Worm (Caenorhabditis elegans) whole organism, L3 larva: ENCODE data around the gene srx-17.

Source experiments
- ZK546.5 ChIP-seq: sonication (generic microtip); optimal IDR thresholded peaks from 2 replicates; lab custom pipeline; 2017; ENCODE audit warnings: missing biosample characterization, missing genetic modification characterization
- ama-1 ChIP-seq: fragments of 150-350 bp; optimal IDR thresholded peaks from 2 replicates; lab custom pipeline; 2018
- ceh-9 ChIP-seq: sonication (generic microtip); optimal IDR thresholded peaks from 2 replicates; lab custom pipeline; 2018; ENCODE audit warnings: missing biosample characterization, missing genetic modification characterization
- daf-12 ChIP-seq: fragments of 150-350 bp; optimal IDR thresholded peaks from 2 replicates; lab custom pipeline; 2014; ENCODE audit warnings: missing biosample characterization, missing genetic modification reagents, missing genetic modification characterization
- elt-1 ChIP-seq: fragments of 150-350 bp; optimal IDR thresholded peaks from 2 replicates; lab custom pipeline; 2014; ENCODE audit warnings: missing biosample characterization, missing genetic modification characterization
- fkh-10 ChIP-seq: sonication (generic microtip); optimal IDR thresholded peaks from 2 replicates; lab custom pipeline; 2017; ENCODE audit warnings: missing biosample characterization, missing genetic modification reagents, missing genetic modification characterization
- fos-1 ChIP-seq: fragments of 150-350 bp; optimal IDR thresholded peaks from 2 replicates; lab custom pipeline; 2014; ENCODE audit warnings: missing biosample characterization, missing genetic modification characterization
- jun-1 ChIP-seq: fragments of 150-350 bp; optimal IDR thresholded peaks from 2 replicates; lab custom pipeline; 2014; ENCODE audit warnings: missing biosample characterization, missing genetic modification reagents, missing genetic modification characterization
- mdl-1 ChIP-seq: fragments of 150-350 bp; optimal IDR thresholded peaks from 2 replicates; lab custom pipeline; 2014; ENCODE audit warnings: missing biosample characterization, missing genetic modification characterization
- nhr-76 ChIP-seq: fragments of 150-350 bp; sonication (generic microtip); optimal IDR thresholded peaks from 5 replicates; lab custom pipeline; 2014; ENCODE audit warnings: missing biosample characterization, missing genetic modification characterization
- nhr-77 ChIP-seq: fragments of 150-350 bp; optimal IDR thresholded peaks from 2 replicates; lab custom pipeline; 2014; ENCODE audit warnings: missing biosample characterization, missing genetic modification characterization
- pha-4 ChIP-seq: fragments of 150-350 bp; optimal IDR thresholded peaks from 2 replicates; lab custom pipeline; 2014; ENCODE audit warnings: missing biosample characterization, missing genetic modification reagents, missing genetic modification characterization
- skn-1 ChIP-seq: fragments of 150-350 bp; optimal IDR thresholded peaks from 2 replicates; lab custom pipeline; 2014; ENCODE audit warnings: missing biosample characterization, missing genetic modification characterization
- ztf-11 ChIP-seq: fragments of 150-350 bp; optimal IDR thresholded peaks from 2 replicates; lab custom pipeline; 2014; ENCODE audit warnings: missing biosample characterization, missing genetic modification characterization

DNA sequence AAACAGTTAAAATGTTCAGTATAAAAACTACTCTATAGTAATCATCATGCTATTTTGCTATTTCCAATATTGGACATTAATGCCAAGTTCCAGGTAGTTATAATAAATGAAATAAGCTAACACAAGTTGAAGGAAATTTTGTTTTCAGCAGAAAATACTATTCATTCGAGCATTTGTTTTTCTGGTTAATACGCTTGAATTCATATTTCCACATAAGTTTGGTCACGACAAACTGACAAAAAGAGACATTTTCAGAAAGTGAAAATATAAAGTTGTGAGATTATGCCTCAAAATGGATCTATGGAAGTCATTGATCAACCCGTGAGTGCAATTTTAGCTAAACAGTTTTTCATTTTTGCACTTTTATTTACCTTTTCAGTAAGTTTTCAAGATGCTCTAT, 4.1 kb downstream of the srx-17 start, which contains the start of gene srx-131:
- TF ChIP-seq fkh-10 (GFP tag; lab: Kevin White, UChicago), result no peak
- no peak for TF ChIP-seq fos-1 (tag; lab: Kevin White, UChicago)
- TF ChIP-seq jun-1, result no peak
- no peak for TF ChIP-seq mdl-1 (tag; lab: Kevin White, UChicago)
- TF ChIP-seq nhr-76 (tag; lab: Kevin White, UChicago), result no peak
- no peak for TF ChIP-seq ceh-9
- TF ChIP-seq ztf-11 (tag; lab: Kevin White, UChicago), result no peak
- no peak for TF ChIP-seq ama-1 (lab: Kevin White, UChicago)
- no peak for TF ChIP-seq elt-1 (tag; lab: Kevin White, UChicago)
- TF ChIP-seq daf-12 (tag; lab: Kevin White, UChicago), result no peak
- no peak for TF ChIP-seq ZK546.5 (tag; lab: Kevin White, UChicago)
- no peak for TF ChIP-seq pha-4
- TF ChIP-seq skn-1 (tag; lab: Kevin White, UChicago), result no peak
- no peak for TF ChIP-seq nhr-77 (tag; lab: Kevin White, UChicago)
